Fruit fly (Drosophila melanogaster): ENCODE measurements around the gene ChAT.

Gene ChAT

dm6 chr3R:18742358-18743269 lies 37.3 kb downstream of the ChAT start:
- no peak for TF ChIP-seq kay (GFP tag; ENCODE audit: borderline replicate concordance)
- TF ChIP-seq tj (GFP tag; optimal IDR thresholded peaks at IDR 0.05): peak; percentile 97
- TF ChIP-seq cic (GFP tag; optimal IDR thresholded peaks at IDR 0.05): no peak
- TF ChIP-seq Clk (GFP tag; optimal IDR thresholded peaks at IDR 0.05): no peak
- peak; percentile 61 for TF ChIP-seq CG14711 (tag; optimal IDR thresholded peaks at IDR 0.05)
- TF ChIP-seq ovo (GFP tag; optimal IDR thresholded peaks at IDR 0.05): peak; percentile 63
- no peak for TF ChIP-seq Hr96 (GFP tag; optimal IDR thresholded peaks at IDR 0.05)
- TF ChIP-seq CG1620 (GFP tag; optimal IDR thresholded peaks at IDR 0.05): no peak
- no peak for TF ChIP-seq CG5204 (GFP tag; optimal IDR thresholded peaks at IDR 0.05)
- TF ChIP-seq CG7045 (GFP tag; optimal IDR thresholded peaks at IDR 0.05): no peak
- TF ChIP-seq bab1 (GFP tag; optimal IDR thresholded peaks at IDR 0.05): no peak
- no peak for TF ChIP-seq cnc (optimal IDR thresholded peaks at IDR 0.05)
- TF ChIP-seq toe (GFP tag; optimal IDR thresholded peaks at IDR 0.05): no peak
- TF ChIP-seq pad (GFP tag; optimal IDR thresholded peaks at IDR 0.05): peak; percentile 88
- TF ChIP-seq Crg-1 (GFP tag; optimal IDR thresholded peaks at IDR 0.05): no peak
- peak; percentile 41 for TF ChIP-seq CG7101 (tag; optimal IDR thresholded peaks at IDR 0.05)
- TF ChIP-seq CG33017 (tag; optimal IDR thresholded peaks at IDR 0.05): no peak
- peak; percentile 63 for TF ChIP-seq Mnt (GFP tag; optimal IDR thresholded peaks at IDR 0.05)
- peak; percentile 22 for TF ChIP-seq CG11617 (GFP tag; optimal IDR thresholded peaks at IDR 0.05)
- TF ChIP-seq CG12768 (GFP tag; optimal IDR thresholded peaks at IDR 0.05): peak; percentile 33

dm6 chr3R:18743270-18743922 lies 38.1 kb downstream of the ChAT start, which contains the start of gene Mekk1:
TSS of gene Mekk1 (minus strand) at chr3R:18743594.
- TF ChIP-seq bab1 (GFP tag; optimal IDR thresholded peaks at IDR 0.05): peak; percentile 72
- TF ChIP-seq CG11617 (GFP tag; optimal IDR thresholded peaks at IDR 0.05): peak; percentile 50
- no peak for TF ChIP-seq ovo (GFP tag; optimal IDR thresholded peaks at IDR 0.05)
- peak; percentile 84 for TF ChIP-seq CG7101 (tag; optimal IDR thresholded peaks at IDR 0.05)
- TF ChIP-seq Hr96 (GFP tag; optimal IDR thresholded peaks at IDR 0.05): peak; percentile 83
- TF ChIP-seq CG12768 (GFP tag; optimal IDR thresholded peaks at IDR 0.05): peak; percentile 66
- TF ChIP-seq CG33017 (tag; optimal IDR thresholded peaks at IDR 0.05): no peak
- TF ChIP-seq CG7045 (GFP tag; optimal IDR thresholded peaks at IDR 0.05): peak; percentile 58
- peak; percentile 74 for TF ChIP-seq CG5204 (GFP tag; optimal IDR thresholded peaks at IDR 0.05)
- TF ChIP-seq Crg-1 (GFP tag; optimal IDR thresholded peaks at IDR 0.05): peak; percentile 71
- TF ChIP-seq toe (GFP tag; optimal IDR thresholded peaks at IDR 0.05): peak; percentile 88
- TF ChIP-seq CG14711 (tag; optimal IDR thresholded peaks at IDR 0.05): peak; percentile 56
- TF ChIP-seq CG1620 (GFP tag; optimal IDR thresholded peaks at IDR 0.05): peak; percentile 61
- peak; percentile 8 for TF ChIP-seq cic (GFP tag; optimal IDR thresholded peaks at IDR 0.05)
- peak; percentile 72 for TF ChIP-seq Mnt (GFP tag; optimal IDR thresholded peaks at IDR 0.05)
- TF ChIP-seq pad (GFP tag; optimal IDR thresholded peaks at IDR 0.05): peak; percentile 44
- peak; percentile 51 for TF ChIP-seq Clk (GFP tag; optimal IDR thresholded peaks at IDR 0.05)
- TF ChIP-seq tj (GFP tag; optimal IDR thresholded peaks at IDR 0.05): no peak
- no peak for TF ChIP-seq kay (GFP tag; ENCODE audit: borderline replicate concordance)
- no peak for TF ChIP-seq cnc (optimal IDR thresholded peaks at IDR 0.05)

dm6 chr3R:18745961-18746468 lies 40.7 kb downstream of the ChAT start, which contains the start of the genes PGS1 and gwl:
TSS of gene PGS1 (minus strand) at chr3R:18746041.
TSS of gene gwl (plus strand) at chr3R:18746370.
- TF ChIP-seq CG12768 (GFP tag; optimal IDR thresholded peaks at IDR 0.05) (peak; percentile 53), ovo (GFP tag; optimal IDR thresholded peaks at IDR 0.05) (peak; percentile 1), tj (GFP tag; optimal IDR thresholded peaks at IDR 0.05) (peak; percentile 47), cnc (optimal IDR thresholded peaks at IDR 0.05) (no peak), CG33017 (tag; optimal IDR thresholded peaks at IDR 0.05) (peak; percentile 59), kay (GFP tag; ENCODE audit: borderline replicate concordance) (no peak), toe (GFP tag; optimal IDR thresholded peaks at IDR 0.05) (peak; percentile 76), Hr96 (GFP tag; optimal IDR thresholded peaks at IDR 0.05) (no peak), CG11617 (GFP tag; optimal IDR thresholded peaks at IDR 0.05) (peak; percentile 78), cic (GFP tag; optimal IDR thresholded peaks at IDR 0.05) (no peak), Clk (GFP tag; optimal IDR thresholded peaks at IDR 0.05) (no peak), bab1 (GFP tag; optimal IDR thresholded peaks at IDR 0.05) (peak; percentile 53), Crg-1 (GFP tag; optimal IDR thresholded peaks at IDR 0.05) (peak; percentile 51), CG1620 (GFP tag; optimal IDR thresholded peaks at IDR 0.05) (peak; percentile 72), CG7045 (GFP tag; optimal IDR thresholded peaks at IDR 0.05) (peak; percentile 70), pad (GFP tag; optimal IDR thresholded peaks at IDR 0.05) (peak; percentile 44), Mnt (GFP tag; optimal IDR thresholded peaks at IDR 0.05) (peak; percentile 55), CG7101 (tag; optimal IDR thresholded peaks at IDR 0.05) (peak; percentile 81), CG14711 (tag; optimal IDR thresholded peaks at IDR 0.05) (peak; percentile 78), CG5204 (GFP tag; optimal IDR thresholded peaks at IDR 0.05) (peak; percentile 68)

dm6 chr3R:18748087-18748486 lies 42.8 kb downstream of the ChAT start:
- no peak for TF ChIP-seq CG1620 (GFP tag; optimal IDR thresholded peaks at IDR 0.05)
- no peak for TF ChIP-seq Crg-1 (GFP tag; optimal IDR thresholded peaks at IDR 0.05)

- TF ChIP-seq toe (GFP tag; optimal IDR thresholded peaks at IDR 0.05): no peak
- no peak for TF ChIP-seq CG33017 (tag; optimal IDR thresholded peaks at IDR 0.05)
- TF ChIP-seq pad (GFP tag; optimal IDR thresholded peaks at IDR 0.05): no peak
- no peak for TF ChIP-seq cic (GFP tag; optimal IDR thresholded peaks at IDR 0.05)
- no peak for TF ChIP-seq CG14711 (tag; optimal IDR thresholded peaks at IDR 0.05)
- TF ChIP-seq bab1 (GFP tag; optimal IDR thresholded peaks at IDR 0.05): no peak
- TF ChIP-seq kay (GFP tag; ENCODE audit: borderline replicate concordance): no peak
- TF ChIP-seq cnc (optimal IDR thresholded peaks at IDR 0.05): no peak
These were observed 44.5 kb downstream of the ChAT start for dm6 chr3R:18749786-18750185.
